Fruit fly (Drosophila melanogaster) S2 (cell line): ENCODE measurements around the gene CG6696.

Experiments used
- CG8478 ChIP-seq: fragments of >200 bp; optimal IDR thresholded peaks from 2 replicates; lab custom pipeline; 2018
- CTCF ChIP-seq, 2 experiments: fragments of >200 bp; optimal IDR thresholded peaks; 2 replicates each; lab custom pipeline; 2018

The CG6696 gene

dm6 chrX:18676756-18677155, 14.8 kb upstream of the CG6696 start:
- TF ChIP-seq CTCF (optimal IDR thresholded peaks at IDR 0.05; lab: Kevin White, UChicago) (no peak), CG8478 (lab: Kevin White, UChicago) (no peak)

- TF ChIP-seq CTCF (optimal IDR thresholded peaks at IDR 0.05; lab: Kevin White, UChicago) = no peak
- TF ChIP-seq CG8478 (lab: Kevin White, UChicago) = no peak
Measured at dm6 chrX:18675702-18676101, 13.7 kb upstream of the CG6696 start.

- TF ChIP-seq CTCF (optimal IDR thresholded peaks at IDR 0.05; lab: Kevin White, UChicago) (no peak), CG8478 (lab: Kevin White, UChicago) (no peak)
Measured at dm6 chrX:18675272-18675671, 13.3 kb upstream of the CG6696 start.

dm6 chrX:18672900-18673529, 11.1 kb upstream of the CG6696 start:
- TF ChIP-seq CG8478 (lab: Kevin White, UChicago) (no peak), CTCF (optimal IDR thresholded peaks at IDR 0.05; lab: Kevin White, UChicago) (no peak)

- TF ChIP-seq CTCF (optimal IDR thresholded peaks at IDR 0.05; lab: Kevin White, UChicago) = no peak
- no peak for TF ChIP-seq CG8478 (lab: Kevin White, UChicago)
Measured at dm6 chrX:18671545-18672174, 9.7 kb upstream of the CG6696 start.

- TF ChIP-seq CTCF (optimal IDR thresholded peaks at IDR 0.05; lab: Kevin White, UChicago) = no peak
- TF ChIP-seq CG8478 (lab: Kevin White, UChicago) = no peak
Measured at dm6 chrX:18669811-18670477, 8.0 kb upstream of the CG6696 start.

- no peak for TF ChIP-seq CG8478 (lab: Kevin White, UChicago)
- no peak for TF ChIP-seq CTCF (optimal IDR thresholded peaks at IDR 0.05; lab: Kevin White, UChicago)
Measured at dm6 chrX:18668293-18668692, 6.3 kb upstream of the CG6696 start.

dm6 chrX:18665715-18666267, 3.8 kb upstream of the CG6696 start:
- TF ChIP-seq CTCF (optimal IDR thresholded peaks at IDR 0.05; lab: Kevin White, UChicago) (no peak), CG8478 (lab: Kevin White, UChicago) (no peak)

dm6 chrX:18663362-18663761, 1.4 kb upstream of the CG6696 start:
- TF ChIP-seq CTCF (optimal IDR thresholded peaks at IDR 0.05; lab: Kevin White, UChicago) (no peak), CG8478 (lab: Kevin White, UChicago) (no peak)

- TF ChIP-seq CG8478 (lab: Kevin White, UChicago) (no peak), CTCF (optimal IDR thresholded peaks at IDR 0.05; lab: Kevin White, UChicago) (no peak)
Measured at dm6 chrX:18657502-18657947, 4.4 kb downstream of the CG6696 start, which contains the start of gene fu. Gene fu, plus strand, starts transcription at chrX:18657755.

- TF ChIP-seq CG8478 (lab: Kevin White, UChicago) (no peak), CTCF (optimal IDR thresholded peaks at IDR 0.05; lab: Kevin White, UChicago) (no peak)
Measured at dm6 chrX:18657012-18657411, 4.9 kb downstream of the CG6696 start, which contains the start of gene CG6659. Gene CG6659, minus strand, starts transcription at chrX:18657286.

- TF ChIP-seq CTCF (optimal IDR thresholded peaks at IDR 0.05; lab: Kevin White, UChicago) = peak in 1 of 2 experiments; percentile 4
- no peak for TF ChIP-seq CG8478 (lab: Kevin White, UChicago)
Measured at dm6 chrX:18652879-18653278, 9.1 kb downstream of the CG6696 start, which contains the start of gene Ing3. Gene Ing3, minus strand, starts transcription at chrX:18653091.

- TF ChIP-seq CG8478 (lab: Kevin White, UChicago) (no peak), CTCF (optimal IDR thresholded peaks at IDR 0.05; lab: Kevin White, UChicago) (no peak)
Measured at dm6 chrX:18650252-18650651, 11.7 kb downstream of the CG6696 start, which contains the start of gene Hou. Gene Hou, minus strand, starts transcription at chrX:18650444.

dm6 chrX:18647961-18648360, 14.0 kb downstream of the CG6696 start, which contains the start of gene Nup35:
Gene Nup35, plus strand, starts transcription at chrX:18648182.
- TF ChIP-seq CTCF (optimal IDR thresholded peaks at IDR 0.05; lab: Kevin White, UChicago) (no peak), CG8478 (lab: Kevin White, UChicago) (no peak)
